Worm (Caenorhabditis elegans) whole organism, late embryonic: Measurements from ENCODE around the gene idpp-11.
A peak's percentile ranks its signal among the peaks of the same experiment; 100 is the strongest.

Experiments
- C08G9.2 ChIP-seq: sonication (generic microtip); optimal IDR thresholded peaks from 2 replicates; lab custom pipeline; 2016; ENCODE audit warnings: mild to moderate bottlenecking, missing genetic modification characterization, moderate library complexity, missing compliant biosample characterization
- C38D4.7 ChIP-seq: fragments of 200-800 bp; sonication (Bioruptor generic); optimal IDR thresholded peaks from 2 replicates; lab custom pipeline; 2018; ENCODE audit warnings: mild to moderate bottlenecking, missing genetic modification characterization, moderate library complexity, missing compliant biosample characterization
- F13H6.1 ChIP-seq: sonication (generic microtip); optimal IDR thresholded peaks from 2 replicates; lab custom pipeline; 2016; ENCODE audit warnings: missing genetic modification characterization, missing compliant biosample characterization
- K02D7.2 ChIP-seq: sonication (generic microtip); optimal IDR thresholded peaks from 2 replicates; lab custom pipeline; 2017; ENCODE audit warnings: mild to moderate bottlenecking, missing genetic modification characterization, missing compliant biosample characterization
- K09A11.1 ChIP-seq: sonication (generic microtip); optimal IDR thresholded peaks from 2 replicates; lab custom pipeline; 2017; ENCODE audit warnings: antibody characterized with exemption, mild to moderate bottlenecking, missing genetic modification characterization, missing compliant biosample characterization; ENCODE audit not compliant: insufficient read depth
- T23F11.4 ChIP-seq: fragments of 200-800 bp; sonication (Bioruptor generic); optimal IDR thresholded peaks from 2 replicates; lab custom pipeline; 2018; ENCODE audit warnings: mild to moderate bottlenecking, missing genetic modification characterization, missing compliant biosample characterization
- ahr-1 ChIP-seq: sonication (generic microtip); optimal IDR thresholded peaks from 2 replicates; lab custom pipeline; 2016; ENCODE audit warnings: missing genetic modification characterization, missing compliant biosample characterization
- ama-1 ChIP-seq: fragments of 150-350 bp; optimal IDR thresholded peaks from 2 replicates; lab custom pipeline; 2014
- ceh-22 ChIP-seq: sonication (generic microtip); optimal IDR thresholded peaks from 2 replicates; lab custom pipeline; 2017; ENCODE audit warnings: missing biosample characterization, missing genetic modification characterization
- ceh-30 ChIP-seq: fragments of 150-350 bp; optimal IDR thresholded peaks from 2 replicates; lab custom pipeline; 2014; ENCODE audit warnings: missing biosample characterization, missing genetic modification characterization
- ceh-31 ChIP-seq: sonication (generic microtip); optimal IDR thresholded peaks from 2 replicates; lab custom pipeline; 2016; ENCODE audit warnings: missing genetic modification characterization, missing compliant biosample characterization
- ceh-34 ChIP-seq: sonication (generic microtip); optimal IDR thresholded peaks from 2 replicates; lab custom pipeline; 2016; ENCODE audit warnings: mild to moderate bottlenecking, missing genetic modification characterization, missing compliant biosample characterization
- ceh-48 ChIP-seq: sonication (generic microtip); optimal IDR thresholded peaks from 2 replicates; lab custom pipeline; 2016; ENCODE audit warnings: missing genetic modification characterization, inconsistent platforms, missing compliant biosample characterization
- ceh-6 ChIP-seq: fragments of 200-800 bp; sonication (Bioruptor generic); optimal IDR thresholded peaks from 2 replicates; lab custom pipeline; 2018; ENCODE audit warnings: mild to moderate bottlenecking, missing genetic modification characterization, missing compliant biosample characterization
- che-1 ChIP-seq: sonication (generic microtip); optimal IDR thresholded peaks from 2 replicates; lab custom pipeline; 2016; ENCODE audit warnings: mild to moderate bottlenecking, missing genetic modification characterization, missing compliant biosample characterization
- dve-1 ChIP-seq: sonication (generic microtip); optimal IDR thresholded peaks from 2 replicates; lab custom pipeline; 2017; ENCODE audit warnings: antibody characterized with exemption, mild to moderate bottlenecking, missing genetic modification characterization, missing compliant biosample characterization
- elt-2 ChIP-seq: sonication (generic microtip); optimal IDR thresholded peaks from 2 replicates; lab custom pipeline; 2016; ENCODE audit warnings: missing genetic modification reagents, missing genetic modification characterization, missing compliant biosample characterization
- elt-4 ChIP-seq: sonication (generic microtip); optimal IDR thresholded peaks from 2 replicates; lab custom pipeline; 2016; ENCODE audit warnings: missing genetic modification characterization, missing compliant biosample characterization
- eyg-1 ChIP-seq: sonication (generic microtip); optimal IDR thresholded peaks from 2 replicates; lab custom pipeline; 2016; ENCODE audit warnings: missing genotype, missing genetic modification characterization, missing compliant biosample characterization
- fax-1 ChIP-seq: sonication (generic microtip); optimal IDR thresholded peaks from 2 replicates; lab custom pipeline; 2016; ENCODE audit warnings: missing genotype, missing genetic modification characterization, missing compliant biosample characterization
- fkh-10 ChIP-seq: fragments of 150-350 bp; optimal IDR thresholded peaks from 2 replicates; lab custom pipeline; 2014; ENCODE audit warnings: missing biosample characterization, missing genetic modification reagents, missing genetic modification characterization
- gmeb-2 ChIP-seq: sonication (generic microtip); optimal IDR thresholded peaks from 2 replicates; lab custom pipeline; 2016; ENCODE audit warnings: missing genetic modification characterization, inconsistent platforms, missing compliant biosample characterization
- hlh-13 ChIP-seq: fragments of 200-800 bp; sonication (Bioruptor generic); optimal IDR thresholded peaks from 2 replicates; lab custom pipeline; 2018; ENCODE audit warnings: mild to moderate bottlenecking, missing genetic modification characterization, missing compliant biosample characterization
- hlh-15 ChIP-seq: sonication (generic microtip); optimal IDR thresholded peaks from 2 replicates; lab custom pipeline; 2016; ENCODE audit warnings: missing genetic modification characterization, missing compliant biosample characterization
- hlh-30 ChIP-seq: sonication (generic microtip); optimal IDR thresholded peaks from 2 replicates; lab custom pipeline; 2017; ENCODE audit warnings: antibody characterized with exemption, missing genetic modification characterization, missing compliant biosample characterization; ENCODE audit not compliant: insufficient read depth
- hlh-6 ChIP-seq: sonication (generic microtip); optimal IDR thresholded peaks from 2 replicates; lab custom pipeline; 2016; ENCODE audit warnings: missing genotype, missing genetic modification characterization, missing compliant biosample characterization
- hlh-8 ChIP-seq: sonication (generic microtip); optimal IDR thresholded peaks from 2 replicates; lab custom pipeline; 2016; ENCODE audit warnings: missing genotype, missing genetic modification characterization, missing compliant biosample characterization
- madf-2 ChIP-seq: sonication (generic microtip); optimal IDR thresholded peaks from 2 replicates; lab custom pipeline; 2017; ENCODE audit warnings: missing genetic modification characterization, missing compliant biosample characterization
- nfya-1 ChIP-seq: sonication (generic microtip); optimal IDR thresholded peaks from 2 replicates; lab custom pipeline; 2017; ENCODE audit warnings: missing genetic modification characterization, mild to moderate bottlenecking, missing compliant biosample characterization, antibody characterized with exemption, moderate library complexity
- nhr-11 ChIP-seq: fragments of 150-350 bp; optimal IDR thresholded peaks from 2 replicates; lab custom pipeline; 2014; ENCODE audit warnings: missing biosample characterization, missing genetic modification characterization
- odd-2 ChIP-seq: sonication (generic microtip); optimal IDR thresholded peaks from 2 replicates; lab custom pipeline; 2017; ENCODE audit warnings: antibody characterized with exemption, mild to moderate bottlenecking, missing genetic modification characterization, missing compliant biosample characterization
- pag-3 ChIP-seq: sonication (generic microtip); optimal IDR thresholded peaks from 2 replicates; lab custom pipeline; 2016; ENCODE audit warnings: missing compliant biosample characterization, missing genetic modification characterization, borderline replicate concordance
- pat-9 ChIP-seq: fragments of 200-800 bp; sonication (Bioruptor generic); optimal IDR thresholded peaks from 2 replicates; lab custom pipeline; 2018; ENCODE audit warnings: mild to moderate bottlenecking, missing genetic modification characterization, moderate library complexity, missing compliant biosample characterization
- pax-1 ChIP-seq: fragments of 150-350 bp; optimal IDR thresholded peaks from 2 replicates; lab custom pipeline; 2014; ENCODE audit warnings: missing biosample characterization, missing genetic modification characterization
- pha-2 ChIP-seq: sonication (generic microtip); optimal IDR thresholded peaks from 2 replicates; lab custom pipeline; 2017; ENCODE audit warnings: mild to moderate bottlenecking, missing genetic modification characterization, missing compliant biosample characterization
- pqm-1 ChIP-seq: sonication (generic microtip); optimal IDR thresholded peaks from 2 replicates; lab custom pipeline; 2016; ENCODE audit warnings: missing genetic modification characterization, missing compliant biosample characterization
- ref-2 ChIP-seq: sonication (generic microtip); optimal IDR thresholded peaks from 2 replicates; lab custom pipeline; 2016; ENCODE audit warnings: missing genetic modification characterization, missing compliant biosample characterization
- rnt-1 ChIP-seq: sonication (generic microtip); optimal IDR thresholded peaks from 2 replicates; lab custom pipeline; 2016; ENCODE audit warnings: missing genetic modification characterization, missing compliant biosample characterization
- sdc-2 ChIP-seq: sonication (generic microtip); optimal IDR thresholded peaks from 2 replicates; lab custom pipeline; 2016; ENCODE audit warnings: missing genotype, missing genetic modification characterization, missing compliant biosample characterization
- sox-2 ChIP-seq: fragments of 200-800 bp; sonication (Bioruptor generic); IDR thresholded peaks from 2 replicates; pipeline ENCODE4 v1.3.6; 2022; ENCODE audit warnings: missing genetic modification reagents, missing genetic modification characterization, missing compliant biosample characterization
- sox-4 ChIP-seq: sonication (generic microtip); optimal IDR thresholded peaks from 2 replicates; lab custom pipeline; 2017; ENCODE audit warnings: mild to moderate bottlenecking, missing genetic modification characterization, inconsistent platforms, missing compliant biosample characterization
- tbx-2 ChIP-seq: sonication (generic microtip); optimal IDR thresholded peaks from 2 replicates; lab custom pipeline; 2016; ENCODE audit warnings: missing genetic modification characterization, missing compliant biosample characterization
- tbx-7 ChIP-seq: sonication (generic microtip); optimal IDR thresholded peaks from 2 replicates; lab custom pipeline; 2016; ENCODE audit warnings: missing genotype, missing genetic modification characterization, missing compliant biosample characterization
- ttx-3 ChIP-seq: sonication (generic microtip); optimal IDR thresholded peaks from 2 replicates; lab custom pipeline; 2016; ENCODE audit warnings: missing genetic modification reagents, missing genetic modification characterization, missing compliant biosample characterization
- unc-42 ChIP-seq: sonication (generic microtip); optimal IDR thresholded peaks from 2 replicates; lab custom pipeline; 2016; ENCODE audit warnings: missing genotype, missing genetic modification characterization, missing compliant biosample characterization
- unc-55 ChIP-seq: sonication (generic microtip); optimal IDR thresholded peaks from 2 replicates; lab custom pipeline; 2017; ENCODE audit warnings: missing biosample characterization, missing genetic modification reagents, missing genetic modification characterization
- unc-86 ChIP-seq: sonication (generic microtip); optimal IDR thresholded peaks from 2 replicates; lab custom pipeline; 2016; ENCODE audit warnings: missing genetic modification characterization, missing compliant biosample characterization
- zip-5 ChIP-seq: sonication (generic microtip); optimal IDR thresholded peaks from 2 replicates; lab custom pipeline; 2016; ENCODE audit warnings: missing genetic modification characterization, missing compliant biosample characterization

Gene idpp-11

ce11 chrX:7798248-7799020, 43.9 kb upstream of the idpp-11 start, which contains the start of gene adm-4 (continued):
- TF ChIP-seq odd-2 (tag; lab: Kevin White, UChicago): no peak
- no peak for TF ChIP-seq hlh-15 (tag; lab: Kevin White, UChicago)
- no peak for TF ChIP-seq hlh-13 (GFP tag; lab: Kevin White, UChicago)
- TF ChIP-seq C08G9.2: peak; percentile 88
- no peak for TF ChIP-seq T23F11.4 (GFP tag; lab: Kevin White, UChicago)
- TF ChIP-seq hlh-8 (tag; lab: Kevin White, UChicago): peak; percentile 48
- TF ChIP-seq K02D7.2 (tag; lab: Kevin White, UChicago): no peak
- no peak for TF ChIP-seq elt-4
- no peak for TF ChIP-seq eyg-1 (tag; lab: Kevin White, UChicago)
- no peak for TF ChIP-seq unc-86 (tag; lab: Kevin White, UChicago)
- TF ChIP-seq elt-2 (tag; lab: Kevin White, UChicago): peak; percentile 49
- TF ChIP-seq nfya-1 (tag; lab: Kevin White, UChicago): no peak
- TF ChIP-seq zip-5 (tag; lab: Kevin White, UChicago): peak; percentile 62
- peak; percentile 23 for TF ChIP-seq rnt-1 (tag; lab: Kevin White, UChicago)
- no peak for TF ChIP-seq pag-3
- no peak for TF ChIP-seq gmeb-2
- peak; percentile 16 for TF ChIP-seq fax-1 (tag; lab: Kevin White, UChicago)
- no peak for TF ChIP-seq pax-1 (tag; lab: Kevin White, UChicago)
- TF ChIP-seq hlh-30 (tag; lab: Kevin White, UChicago): no peak
- no peak for TF ChIP-seq madf-2 (tag; lab: Kevin White, UChicago)
- TF ChIP-seq ahr-1 (tag; lab: Kevin White, UChicago): no peak
- no peak for TF ChIP-seq ama-1
- TF ChIP-seq K09A11.1: no peak
- TF ChIP-seq che-1 (tag; lab: Kevin White, UChicago): no peak
- TF ChIP-seq ceh-31 (tag; lab: Kevin White, UChicago): peak; percentile 86
- no peak for TF ChIP-seq pha-2 (tag; lab: Kevin White, UChicago)
- TF ChIP-seq ceh-48 (tag; lab: Kevin White, UChicago): no peak
- TF ChIP-seq ref-2: peak; percentile 50
- TF ChIP-seq nhr-11 (tag; lab: Kevin White, UChicago): no peak
- TF ChIP-seq sox-4 (tag; lab: Kevin White, UChicago): no peak
- TF ChIP-seq sdc-2: no peak
- no peak for TF ChIP-seq pat-9 (tag; lab: Kevin White, UChicago)
- no peak for TF ChIP-seq dve-1
- no peak for TF ChIP-seq C38D4.7 (GFP tag; lab: Kevin White, UChicago)
- no peak for TF ChIP-seq fkh-10 (GFP tag; lab: Kevin White, UChicago)
- TF ChIP-seq unc-42 (tag; lab: Kevin White, UChicago): peak; percentile 21
- TF ChIP-seq pqm-1 (tag; lab: Kevin White, UChicago): no peak
- peak; percentile 85 for TF ChIP-seq tbx-2
- TF ChIP-seq ceh-6 (GFP tag; lab: Kevin White, UChicago): no peak
- no peak for TF ChIP-seq ceh-30 (tag; lab: Kevin White, UChicago)
- no peak for TF ChIP-seq sox-2 (GFP tag; lab: Robert Waterston, UW)
- TF ChIP-seq unc-55 (GFP tag; lab: Kevin White, UChicago): no peak
- TF ChIP-seq hlh-6 (tag; lab: Kevin White, UChicago): no peak
- TF ChIP-seq ceh-22 (tag; lab: Kevin White, UChicago): no peak
- TF ChIP-seq tbx-7: peak; percentile 66
- TF ChIP-seq F13H6.1 (tag; lab: Kevin White, UChicago): no peak
- no peak for TF ChIP-seq ttx-3 (tag; lab: Kevin White, UChicago)
- no peak for TF ChIP-seq ceh-34
